Fruit fly (Drosophila melanogaster) whole organism, embryonic: Measurements from ENCODE around the gene DEF8.

Experiments used
- Abd-B ChIP-seq: fragments of 200-800 bp; sonication (Bioruptor generic); optimal IDR thresholded peaks from 2 replicates; lab custom pipeline; 2018; ENCODE audit warnings: missing biosample characterization, mild to moderate bottlenecking, missing genetic modification characterization, moderate library complexity
- Adf1 ChIP-seq: fragments of 200-800 bp; sonication (Bioruptor generic); IDR thresholded peaks from 2 replicates; pipeline ENCODE4 v1.3.6; 2022; ENCODE audit warnings: missing biosample characterization, missing genetic modification characterization
- Atf3 ChIP-seq: fragments of 200-800 bp; sonication (Bioruptor generic); optimal IDR thresholded peaks from 3 replicates; lab custom pipeline; 2016; ENCODE audit warnings: missing biosample characterization, missing genetic modification characterization
- Awh ChIP-seq: fragments of 200-800 bp; sonication (Bioruptor generic); IDR thresholded peaks from 2 replicates; pipeline ENCODE4, ENCODE4 v1.3.6; 2022; ENCODE audit warnings: missing biosample characterization, missing genetic modification characterization
- BEAF-32 ChIP-seq: fragments of 200-800 bp; sonication (Bioruptor generic); optimal IDR thresholded peaks from 3 replicates; lab custom pipeline; 2017; ENCODE audit warnings: missing biosample characterization, missing genetic modification characterization, mild to moderate bottlenecking, moderate library complexity, missing genetic modification reagents
- Bgb ChIP-seq: fragments of 200-800 bp; sonication (Bioruptor generic); IDR thresholded peaks from 2 replicates; pipeline ENCODE4 v1.3.6; 2022; ENCODE audit warnings: missing biosample characterization, missing genetic modification characterization; ENCODE audit not compliant: partially characterized antibody
- CG10431 ChIP-seq: fragments of 200-800 bp; sonication (Bioruptor generic); optimal IDR thresholded peaks from 3 replicates; lab custom pipeline; 2018; ENCODE audit warnings: missing biosample characterization, mild to moderate bottlenecking, missing genetic modification characterization
- CG10959 ChIP-seq: fragments of 200-800 bp; sonication (Bioruptor generic); IDR thresholded peaks from 2 replicates; pipeline ENCODE4 v1.3.6; 2022; ENCODE audit warnings: missing biosample characterization, missing genetic modification characterization
- CG12391 ChIP-seq: fragments of 200-800 bp; sonication (Bioruptor generic); optimal IDR thresholded peaks from 3 replicates; lab custom pipeline; 2018; ENCODE audit warnings: missing biosample characterization, mild to moderate bottlenecking, missing genetic modification characterization, moderate library complexity
- CG13287 ChIP-seq: fragments of 200-800 bp; sonication (Bioruptor generic); IDR thresholded peaks from 2 replicates; pipeline ENCODE4 v1.3.6; 2022; ENCODE audit warnings: missing biosample characterization, missing genetic modification characterization; ENCODE audit not compliant: partially characterized antibody
- CG14667 ChIP-seq: fragments of 200-800 bp; sonication (Bioruptor generic); IDR thresholded peaks from 2 replicates; pipeline ENCODE4 v1.3.6; 2022; ENCODE audit warnings: missing biosample characterization, missing genetic modification characterization
- CG15479 ChIP-seq: fragments of 200-800 bp; sonication (Bioruptor generic); optimal IDR thresholded peaks from 3 replicates; lab custom pipeline; 2019; ENCODE audit warnings: missing biosample characterization, mild to moderate bottlenecking, missing genetic modification characterization, moderate library complexity
- CG15601 ChIP-seq: fragments of 200-800 bp; sonication (Bioruptor generic); optimal IDR thresholded peaks from 3 replicates; lab custom pipeline; 2019; ENCODE audit warnings: missing biosample characterization, mild to moderate bottlenecking, missing genetic modification characterization, moderate library complexity
- CG2129 ChIP-seq: fragments of 200-800 bp; sonication (Bioruptor generic); IDR thresholded peaks from 2 replicates; pipeline ENCODE4 v1.3.6; 2022; ENCODE audit warnings: missing biosample characterization, missing genetic modification characterization; ENCODE audit not compliant: partially characterized antibody
- CG30020 ChIP-seq: fragments of 200-800 bp; optimal IDR thresholded peaks from 2 replicates; lab custom pipeline; 2019; ENCODE audit warnings: missing biosample characterization, mild to moderate bottlenecking, missing genetic modification characterization, moderate library complexity
- CG31224 ChIP-seq: fragments of 200-800 bp; sonication (Bioruptor generic); IDR thresholded peaks from 2 replicates; pipeline ENCODE4 v1.3.6; 2022; ENCODE audit warnings: missing biosample characterization, missing genetic modification characterization
- CG33557 ChIP-seq: fragments of 200-800 bp; sonication (Bioruptor generic); optimal IDR thresholded peaks from 2 replicates; lab custom pipeline; 2019; ENCODE audit warnings: missing biosample characterization, mild to moderate bottlenecking, missing genetic modification characterization, moderate library complexity
- CG3407 ChIP-seq: fragments of 200-800 bp; sonication (Bioruptor generic); optimal IDR thresholded peaks from 2 replicates; lab custom pipeline; 2018; ENCODE audit warnings: missing biosample characterization, mild to moderate bottlenecking, missing genetic modification characterization
- CG7963 ChIP-seq: fragments of 200-800 bp; sonication (Bioruptor generic); IDR thresholded peaks from 3 replicates; pipeline ENCODE4 v1.3.6; 2022; ENCODE audit warnings: missing biosample characterization, missing genetic modification characterization; ENCODE audit not compliant: partially characterized antibody
- CG8388 ChIP-seq: fragments of 200-800 bp; sonication (Bioruptor generic); optimal IDR thresholded peaks from 2 replicates; lab custom pipeline; 2019; ENCODE audit warnings: missing biosample characterization, mild to moderate bottlenecking, missing genetic modification characterization, moderate library complexity
- CG8924 ChIP-seq: fragments of 200-800 bp; optimal IDR thresholded peaks from 3 replicates; lab custom pipeline; 2019; ENCODE audit warnings: missing biosample characterization, mild to moderate bottlenecking, missing genetic modification characterization, moderate library complexity
- CG8944 ChIP-seq: fragments of 200-800 bp; sonication (Bioruptor generic); optimal IDR thresholded peaks from 3 replicates; lab custom pipeline; 2016; ENCODE audit warnings: missing biosample characterization, missing genetic modification characterization
- Dfd ChIP-seq, 2 experiments: fragments of >200 bp; optimal IDR thresholded peaks; 2 replicates each; lab custom pipeline; 2017; ENCODE audit warnings: missing biosample characterization in 2 of 2, missing genetic modification characterization in 2 of 2
- Dip3 ChIP-seq: fragments of 200-800 bp; sonication (Bioruptor generic); optimal IDR thresholded peaks from 3 replicates; lab custom pipeline; 2016; ENCODE audit warnings: missing biosample characterization, missing genetic modification characterization
- GATAe ChIP-seq: fragments of 200-800 bp; sonication (Bioruptor generic); conservative IDR thresholded peaks from 2 replicates; pipeline ENCODE4 v1.3.6; 2022; ENCODE audit warnings: missing biosample characterization, missing genetic modification characterization
- HLHmδ ChIP-seq: fragments of 200-800 bp; sonication (Bioruptor generic); optimal IDR thresholded peaks from 2 replicates; lab custom pipeline; 2018; ENCODE audit warnings: missing biosample characterization, mild to moderate bottlenecking, missing genetic modification characterization, moderate library complexity
- Hey ChIP-seq: fragments of 200-800 bp; sonication (Bioruptor generic); optimal IDR thresholded peaks from 3 replicates; lab custom pipeline; 2018; ENCODE audit warnings: missing biosample characterization, mild to moderate bottlenecking, missing genetic modification characterization
- Hr39 ChIP-seq: fragments of >200 bp; optimal IDR thresholded peaks from 2 replicates; lab custom pipeline; 2017
- Mrtf ChIP-seq: fragments of 200-800 bp; sonication (Bioruptor generic); IDR thresholded peaks from 3 replicates; pipeline ENCODE4 v1.3.6; 2022; ENCODE audit warnings: missing biosample characterization, missing genetic modification characterization
- Sry-δ ChIP-seq: fragments of 200-800 bp; sonication (Bioruptor generic); optimal IDR thresholded peaks from 2 replicates; lab custom pipeline; 2016; ENCODE audit warnings: missing biosample characterization, missing genetic modification characterization
- abd-A ChIP-seq: fragments of 200-800 bp; sonication (Bioruptor generic); optimal IDR thresholded peaks from 3 replicates; lab custom pipeline; 2019; ENCODE audit warnings: missing biosample characterization, mild to moderate bottlenecking, missing genetic modification characterization, moderate library complexity
- bab2 ChIP-seq: fragments of 200-800 bp; sonication (Bioruptor generic); optimal IDR thresholded peaks from 2 replicates; lab custom pipeline; 2016; ENCODE audit warnings: missing biosample characterization, missing genetic modification characterization
- ci ChIP-seq: fragments of 200-800 bp; sonication (Bioruptor generic); IDR thresholded peaks from 3 replicates; pipeline ENCODE4 v1.3.6; 2022; ENCODE audit warnings: missing biosample characterization, missing genetic modification characterization
- corto ChIP-seq: fragments of 200-800 bp; sonication (Bioruptor generic); optimal IDR thresholded peaks from 2 replicates; lab custom pipeline; 2016; ENCODE audit warnings: missing biosample characterization, mild to moderate bottlenecking, missing genetic modification characterization, moderate library complexity
- croc ChIP-seq: fragments of 200-800 bp; sonication (Bioruptor generic); conservative IDR thresholded peaks from 3 replicates; pipeline ENCODE4 v1.3.6; 2022; ENCODE audit warnings: missing biosample characterization, missing genetic modification characterization
- dpn ChIP-seq, 2 experiments: fragments of 200-800 bp; sonication (Bioruptor generic); optimal IDR thresholded peaks; 3 replicates each; lab custom pipeline; 2016; ENCODE audit warnings: missing biosample characterization in 2 of 2, missing genetic modification characterization in 2 of 2
- gcm ChIP-seq: fragments of 200-800 bp; sonication (Bioruptor generic); optimal IDR thresholded peaks from 2 replicates; lab custom pipeline; 2019; ENCODE audit warnings: missing biosample characterization, mild to moderate bottlenecking, missing genetic modification characterization, moderate library complexity
- kni ChIP-seq: fragments of 200-800 bp; sonication (Bioruptor generic); optimal IDR thresholded peaks from 3 replicates; lab custom pipeline; 2017; ENCODE audit warnings: mild to moderate bottlenecking, missing biosample characterization, missing genetic modification reagents, missing genetic modification characterization
- lilli ChIP-seq: fragments of 200-800 bp; sonication (Bioruptor generic); optimal IDR thresholded peaks from 3 replicates; lab custom pipeline; 2016; ENCODE audit warnings: missing biosample characterization, missing genetic modification characterization
- otp ChIP-seq: fragments of 200-800 bp; sonication (Bioruptor generic); IDR thresholded peaks from 3 replicates; pipeline ENCODE4, ENCODE4 v1.3.6; 2022; ENCODE audit warnings: missing biosample characterization, missing genetic modification characterization
- pita ChIP-seq: fragments of 200-800 bp; sonication (Bioruptor generic); optimal IDR thresholded peaks from 2 replicates; lab custom pipeline; 2017; ENCODE audit warnings: missing biosample characterization, mild to moderate bottlenecking, missing genetic modification characterization
- prd ChIP-seq, 3 experiments: fragments of >200 bp in 2 of 3; fragments of 200-800 bp in 1 of 3; sonication (Bioruptor generic) in 1 of 3; optimal IDR thresholded peaks in 2 of 3; IDR thresholded peaks in 1 of 3; 2 replicates in 2 of 3; 3 replicates in 1 of 3; pipeline versions ENCODE4 v1.3.6 to Lab custom; 2017 to 2022; ENCODE audit warnings: missing biosample characterization in 1 of 3, missing genetic modification characterization in 1 of 3
- row ChIP-seq: fragments of 200-800 bp; sonication (Bioruptor generic); IDR thresholded peaks from 3 replicates; pipeline ENCODE4 v1.3.6; 2022; ENCODE audit warnings: missing biosample characterization, missing genetic modification characterization
- schlank ChIP-seq: fragments of 200-800 bp; sonication (Bioruptor generic); optimal IDR thresholded peaks from 2 replicates; lab custom pipeline; 2018; ENCODE audit warnings: missing biosample characterization, mild to moderate bottlenecking, missing genetic modification characterization
- shn ChIP-seq: fragments of 200-800 bp; sonication (Bioruptor generic); optimal IDR thresholded peaks from 3 replicates; lab custom pipeline; 2016; ENCODE audit warnings: missing biosample characterization, missing genetic modification characterization
- slbo ChIP-seq: fragments of 200-800 bp; sonication (Bioruptor generic); IDR thresholded peaks from 2 replicates; pipeline ENCODE4 v1.3.6; 2022; ENCODE audit warnings: missing biosample characterization, missing genetic modification characterization
- sug ChIP-seq: fragments of 200-800 bp; optimal IDR thresholded peaks from 2 replicates; lab custom pipeline; 2019; ENCODE audit warnings: missing biosample characterization, mild to moderate bottlenecking, missing genetic modification characterization, moderate library complexity
- tin ChIP-seq: fragments of 200-800 bp; sonication (Bioruptor generic); optimal IDR thresholded peaks from 3 replicates; lab custom pipeline; 2016; ENCODE audit warnings: missing biosample characterization, missing genetic modification characterization
- vnd ChIP-seq: fragments of 200-800 bp; sonication (Bioruptor generic); IDR thresholded peaks from 3 replicates; pipeline ENCODE4 v1.3.6; 2022; ENCODE audit warnings: missing biosample characterization, missing genetic modification characterization; ENCODE audit not compliant: partially characterized antibody

The DEF8 gene

dm6 chr3L:12124975-12125374 lies 7.0 kb upstream of the DEF8 start, which contains the start of gene yps (continued):
- peak; percentile 86 for TF ChIP-seq lilli (GFP tag; lab: Kevin White, UChicago)
- TF ChIP-seq row (GFP tag; lab: Robert Waterston, UW): peak; percentile 52; the same call in 2 of the 3 replicates
- no peak for TF ChIP-seq Hr39 (lab: Kevin White, UChicago)
- TF ChIP-seq ci (GFP tag; lab: Robert Waterston, UW): peak; percentile 99
- peak; percentile 100 for TF ChIP-seq HLHmδ (GFP tag; lab: Kevin White, UChicago)
- TF ChIP-seq CG12391 (tag; lab: Kevin White, UChicago): peak; percentile 94
- TF ChIP-seq CG33557 (GFP tag; lab: Kevin White, UChicago): peak; percentile 95
- peak; percentile 1 for TF ChIP-seq CG15479 (GFP tag; lab: Kevin White, UChicago)
- TF ChIP-seq CG13287 (GFP tag; lab: Robert Waterston, UW): peak; percentile 84
- peak; percentile 49 for TF ChIP-seq GATAe (GFP tag; lab: Robert Waterston, UW)
- peak; percentile 73 for TF ChIP-seq Adf1 (GFP tag; lab: Robert Waterston, UW)
- TF ChIP-seq CG8944: peak; percentile 80
- no peak for TF ChIP-seq Abd-B
- TF ChIP-seq CG8924: peak; percentile 82
- TF ChIP-seq sug (tag; lab: Kevin White, UChicago): peak; percentile 95
- no peak for TF ChIP-seq prd (optimal IDR thresholded peaks at IDR 0.05; lab: Kevin White, UChicago)
- TF ChIP-seq prd (GFP tag; IDR thresholded peaks at IDR 0.05; lab: Robert Waterston, UW): peak; percentile 72; the same call in 2 of the 3 replicates
- no peak; the same call in 1 of the 3 replicates for TF ChIP-seq Mrtf
- peak; percentile 89 for TF ChIP-seq BEAF-32 (GFP tag; lab: Kevin White, UChicago)
- peak; percentile 87 to 96 for TF ChIP-seq dpn (GFP tag; optimal IDR thresholded peaks at IDR 0.05; lab: Kevin White, UChicago)
- TF ChIP-seq CG2129 (GFP tag; lab: Robert Waterston, UW): peak; percentile 33; the same call in 1 of the 2 replicates
- peak; percentile 68 for TF ChIP-seq CG30020 (tag; lab: Kevin White, UChicago)
- peak; percentile 75 for TF ChIP-seq CG7963 (GFP tag; lab: Robert Waterston, UW)
- TF ChIP-seq Dip3 (GFP tag; lab: Kevin White, UChicago): peak; percentile 84
- TF ChIP-seq CG15601: peak; percentile 92
- peak; percentile 46 for TF ChIP-seq corto (GFP tag; lab: Kevin White, UChicago)
- peak; percentile 88; the same call in 1 of the 2 replicates for TF ChIP-seq CG10959 (GFP tag; lab: Robert Waterston, UW)
- TF ChIP-seq shn: peak; percentile 93
- TF ChIP-seq tin: peak; percentile 88
- TF ChIP-seq CG10431 (GFP tag; lab: Kevin White, UChicago): peak; percentile 97
- TF ChIP-seq slbo (GFP tag; lab: Robert Waterston, UW): peak; percentile 85
- TF ChIP-seq pita (GFP tag; lab: Kevin White, UChicago): no peak
- TF ChIP-seq vnd (GFP tag; lab: Robert Waterston, UW): peak; percentile 49; the same call in 1 of the 3 replicates
- peak; percentile 95 for TF ChIP-seq CG3407 (GFP tag; lab: Kevin White, UChicago)
- TF ChIP-seq Atf3 (GFP tag; lab: Kevin White, UChicago): peak; percentile 87
- peak; percentile 97 for TF ChIP-seq schlank
- peak; percentile 89 for TF ChIP-seq Sry-δ (GFP tag; lab: Kevin White, UChicago)
- peak; percentile 95 for TF ChIP-seq Hey (tag; lab: Kevin White, UChicago)
- TF ChIP-seq Bgb: peak; percentile 89
- TF ChIP-seq CG14667: peak; percentile 64; the same call in 1 of the 2 replicates
- TF ChIP-seq abd-A (tag; lab: Kevin White, UChicago): no peak
- peak; percentile 78 for TF ChIP-seq CG31224 (GFP tag; lab: Robert Waterston, UW)
- peak; percentile 78 for TF ChIP-seq bab2 (GFP tag; lab: Kevin White, UChicago)
- TF ChIP-seq Awh (GFP tag; lab: Robert Waterston, UW): peak; percentile 92
- peak; percentile 98 for TF ChIP-seq kni
- TF ChIP-seq otp: peak; percentile 97
- TF ChIP-seq gcm (GFP tag; lab: Kevin White, UChicago): peak; percentile 94
- TF ChIP-seq Dfd (GFP tag; optimal IDR thresholded peaks at IDR 0.05; lab: Kevin White, UChicago): no peak
- TF ChIP-seq CG8388 (GFP tag; lab: Kevin White, UChicago): peak; percentile 90
- peak; percentile 51; the same call in 2 of the 3 replicates for TF ChIP-seq croc (GFP tag; lab: Robert Waterston, UW)
